Worm (Caenorhabditis elegans): ENCODE measurements around the gene R05D3.9.

The R05D3.9 gene

DNA sequence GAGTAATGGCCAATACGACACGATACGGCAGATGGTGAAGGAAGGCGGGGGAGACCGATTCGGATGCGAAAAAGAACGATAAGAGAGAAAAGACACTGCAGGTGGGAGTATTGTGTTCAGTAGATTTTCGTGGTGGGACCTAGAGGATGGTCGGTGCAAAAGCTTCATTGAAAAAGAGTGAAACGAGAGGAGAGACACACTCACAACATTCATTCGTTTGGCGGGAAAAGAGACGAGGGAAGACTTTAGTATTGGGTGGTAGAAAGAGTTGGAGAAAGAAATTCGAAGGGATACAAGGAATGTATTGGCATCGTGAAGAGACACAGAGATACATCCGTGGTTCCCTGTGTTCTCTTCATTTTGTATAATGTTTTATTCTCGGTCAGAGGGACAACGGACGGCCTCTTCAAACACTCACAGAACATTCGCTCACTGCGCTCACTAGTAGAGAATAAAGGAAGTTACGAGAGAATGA, 12.1 kb downstream of the R05D3.9 start (continued):
- TF ChIP-seq aly-2 (tag; optimal IDR thresholded peaks at IDR 0.05) (no peak), nhr-41 (GFP tag; IDR thresholded peaks at IDR 0.05) (no peak), Y75B8A.6 (GFP tag; IDR thresholded peaks at IDR 0.05) (no peak), unc-39 (tag; optimal IDR thresholded peaks at IDR 0.05) (no peak), mep-1 (tag; optimal IDR thresholded peaks at IDR 0.05) (peak; percentile 92), mdt-29 (GFP tag; IDR thresholded peaks at IDR 0.05) (no peak), daf-12 (tag; optimal IDR thresholded peaks at IDR 0.05) (no peak)

ce11 chrIII:8355462-8355815, 13.1 kb downstream of the R05D3.9 start:
- TF ChIP-seq Y48G9A.11 (GFP tag; IDR thresholded peaks at IDR 0.05) (0 out of 2 replicates have a peak, but pooled peaks have one; percentile 9), nhr-77 (tag; optimal IDR thresholded peaks at IDR 0.05) (no peak)

ce11 chrIII:8354644-8355461, 13.7 kb downstream of the R05D3.9 start, which contains the start of gene unc-116:
Gene unc-116 (minus strand): TSS chrIII:8355174.
- no peak for TF ChIP-seq nhr-237 (tag; optimal IDR thresholded peaks at IDR 0.05)
- TF ChIP-seq snpc-4 (tag; optimal IDR thresholded peaks at IDR 0.05), result no peak
- no peak for TF ChIP-seq tra-1 (GFP tag; IDR thresholded peaks at IDR 0.05)
- no peak for TF ChIP-seq attf-4 (tag; optimal IDR thresholded peaks at IDR 0.05)
- peak; percentile 34 for TF ChIP-seq mes-2 (tag; optimal IDR thresholded peaks at IDR 0.05; ENCODE audit: poor library complexity, severe bottlenecking)
- TF ChIP-seq arid-1 (GFP tag; conservative IDR thresholded peaks at IDR 0.05), result no peak
- TF ChIP-seq ztf-11 (tag; optimal IDR thresholded peaks at IDR 0.05), result no peak
- no peak for TF ChIP-seq R02D3.7 (tag; optimal IDR thresholded peaks at IDR 0.05)
- no peak for TF ChIP-seq cey-2 (tag; optimal IDR thresholded peaks at IDR 0.05; ENCODE audit: borderline replicate concordance, insufficient read depth)
- peak; percentile 79 for TF ChIP-seq hlh-30 (tag; optimal IDR thresholded peaks at IDR 0.05; ENCODE audit: insufficient read depth)
- no peak for TF ChIP-seq lin-15B (tag; optimal IDR thresholded peaks at IDR 0.05)
- TF ChIP-seq mdt-29 (GFP tag; IDR thresholded peaks at IDR 0.05), result no peak
- no peak for TF ChIP-seq nhr-28 (tag; optimal IDR thresholded peaks at IDR 0.05)
- peak; percentile 42 for TF ChIP-seq T20F7.1 (GFP tag; optimal IDR thresholded peaks at IDR 0.05)
- no peak for TF ChIP-seq jun-1 (tag; optimal IDR thresholded peaks at IDR 0.05)
- peak; percentile 22; the same call in 1 of the 2 replicates for TF ChIP-seq T26A8.4 (GFP tag; IDR thresholded peaks at IDR 0.05)
- no peak for TF ChIP-seq mxl-2 (GFP tag; conservative IDR thresholded peaks at IDR 0.05)
- 0 out of 2 replicates have a peak, but pooled peaks have one; percentile 7 for TF ChIP-seq set-16 (GFP tag; IDR thresholded peaks at IDR 0.05)
- peak; percentile 55 for TF ChIP-seq dve-1 (tag; optimal IDR thresholded peaks at IDR 0.05; ENCODE audit: insufficient read depth)
- TF ChIP-seq saeg-2 (GFP tag; IDR thresholded peaks at IDR 0.05), result no peak
- no peak for TF ChIP-seq lir-3 (tag; optimal IDR thresholded peaks at IDR 0.05)
- peak; percentile 3 to 72 for TF ChIP-seq lsy-2 (tag; optimal IDR thresholded peaks at IDR 0.05)
- TF ChIP-seq aha-1 (tag), result peak; percentile 33
- no peak for TF ChIP-seq Y105C5A.15 (GFP tag; IDR thresholded peaks at IDR 0.05)
- no peak for TF ChIP-seq ama-1 (optimal IDR thresholded peaks at IDR 0.05)
- peak; percentile 51 for TF ChIP-seq hmg-1.1 (GFP tag; IDR thresholded peaks at IDR 0.05)
- TF ChIP-seq nhr-11 (tag; optimal IDR thresholded peaks at IDR 0.05), result peak; percentile 22
- TF ChIP-seq pqm-1 (tag; optimal IDR thresholded peaks at IDR 0.05), result no peak
- 0 out of 2 replicates have a peak, but pooled peaks have one; percentile 31 for TF ChIP-seq dmd-9 (GFP tag; IDR thresholded peaks at IDR 0.05)
- TF ChIP-seq dpl-1 (GFP tag; optimal IDR thresholded peaks at IDR 0.05), result peak; percentile 34
- no peak for TF ChIP-seq pha-4 (GFP tag; IDR thresholded peaks at IDR 0.05)
- peak; percentile 8 for TF ChIP-seq pha-4 (tag; optimal IDR thresholded peaks at IDR 0.05)
- TF ChIP-seq mdl-1 (tag; optimal IDR thresholded peaks at IDR 0.05), result peak; percentile 37 to 76
- TF ChIP-seq ctbp-1 (GFP tag; IDR thresholded peaks at IDR 0.05), result no peak
- TF ChIP-seq spr-1 (tag; optimal IDR thresholded peaks at IDR 0.05), result no peak
- TF ChIP-seq egl-43 (GFP tag; IDR thresholded peaks at IDR 0.05), result 0 out of 2 replicates have a peak, but pooled peaks have one; percentile 28
- TF ChIP-seq nhr-10 (tag; optimal IDR thresholded peaks at IDR 0.05), result no peak
- no peak for TF ChIP-seq zfp-2 (tag; optimal IDR thresholded peaks at IDR 0.05)
- no peak for TF ChIP-seq duxl-1 (tag; optimal IDR thresholded peaks at IDR 0.05; ENCODE audit: poor library complexity)
